Fruit fly (Drosophila melanogaster) whole organism, pupa: Measurements from ENCODE around the gene kek4.
A peak's percentile ranks its signal among the peaks of the same experiment; 100 is the strongest.
"Not testable (repeated sequence)": the region's sequence is repeated elsewhere in the genome, so short reads cannot be mapped to it uniquely, and the experiment has no call there.

Experiments
- CG10348 ChIP-seq: fragments of 200-800 bp; sonication (Bioruptor generic); IDR thresholded peaks from 2 replicates; pipeline ENCODE4 v1.3.6; 2022; ENCODE audit warnings: missing biosample characterization, missing genetic modification characterization
- CG12605 ChIP-seq: fragments of 200-800 bp; sonication (Bioruptor generic); IDR thresholded peaks from 2 replicates; pipeline ENCODE4 v1.3.6; 2022; ENCODE audit warnings: missing biosample characterization, missing genetic modification characterization
- CG13204 ChIP-seq: fragments of 200-800 bp; sonication (Bioruptor generic); optimal IDR thresholded peaks from 2 replicates; lab custom pipeline; 2018; ENCODE audit warnings: missing biosample characterization, mild to moderate bottlenecking, missing genetic modification characterization, moderate library complexity
- CG14655 ChIP-seq: fragments of 200-800 bp; sonication (Bioruptor generic); optimal IDR thresholded peaks from 3 replicates; lab custom pipeline; 2017; ENCODE audit warnings: mild to moderate bottlenecking, missing biosample characterization, missing genetic modification reagents, missing genetic modification characterization
- CG15710 ChIP-seq: fragments of 200-800 bp; sonication (Bioruptor generic); optimal IDR thresholded peaks from 2 replicates; lab custom pipeline; 2018; ENCODE audit warnings: missing biosample characterization, mild to moderate bottlenecking, missing genetic modification characterization, moderate library complexity
- CG32121 ChIP-seq: fragments of 200-800 bp; sonication (Bioruptor generic); IDR thresholded peaks from 2 replicates; pipeline ENCODE4 v1.3.6; 2022; ENCODE audit warnings: missing biosample characterization, missing genetic modification characterization
- CG34367 ChIP-seq: fragments of 200-800 bp; sonication (Bioruptor generic); optimal IDR thresholded peaks from 2 replicates; lab custom pipeline; 2018; ENCODE audit warnings: missing biosample characterization, mild to moderate bottlenecking, missing genetic modification characterization
- CG4496 ChIP-seq: fragments of 200-800 bp; sonication (Bioruptor generic); IDR thresholded peaks from 3 replicates; pipeline ENCODE4 v1.3.6; 2022; ENCODE audit warnings: missing biosample characterization, missing genetic modification characterization
- CG8159 ChIP-seq: fragments of 200-800 bp; sonication (Bioruptor generic); optimal IDR thresholded peaks from 3 replicates; lab custom pipeline; 2018; ENCODE audit warnings: missing biosample characterization, mild to moderate bottlenecking, missing genetic modification characterization, moderate library complexity
- CG8301 ChIP-seq: fragments of 200-800 bp; sonication (Bioruptor generic); optimal IDR thresholded peaks from 2 replicates; lab custom pipeline; 2018; ENCODE audit warnings: missing biosample characterization, mild to moderate bottlenecking, missing genetic modification characterization
- CG9948 ChIP-seq: fragments of 200-800 bp; sonication (Bioruptor generic); optimal IDR thresholded peaks from 2 replicates; lab custom pipeline; 2018; ENCODE audit warnings: missing biosample characterization, mild to moderate bottlenecking, missing genetic modification characterization, moderate library complexity
- D1 ChIP-seq: fragments of 200-800 bp; sonication (Bioruptor generic); optimal IDR thresholded peaks from 2 replicates; lab custom pipeline; 2018; ENCODE audit warnings: missing biosample characterization, mild to moderate bottlenecking, missing genetic modification characterization, moderate library complexity
- EcR ChIP-seq: fragments of 200-800 bp; sonication (Bioruptor generic); optimal IDR thresholded peaks from 3 replicates; lab custom pipeline; 2019; ENCODE audit warnings: missing biosample characterization, missing genetic modification characterization, mild to moderate bottlenecking, moderate library complexity, missing genetic modification reagents
- Ets98B ChIP-seq: fragments of 200-800 bp; sonication (Bioruptor generic); IDR thresholded peaks from 2 replicates; pipeline ENCODE4 v1.3.6; 2022; ENCODE audit warnings: missing biosample characterization, missing genetic modification characterization
- Pif1A ChIP-seq: fragments of 200-800 bp; sonication (Bioruptor generic); optimal IDR thresholded peaks from 3 replicates; lab custom pipeline; 2016; ENCODE audit warnings: missing biosample characterization, missing genetic modification characterization
- Pif1B ChIP-seq: fragments of 200-800 bp; sonication (Bioruptor generic); optimal IDR thresholded peaks from 3 replicates; lab custom pipeline; 2016; ENCODE audit warnings: missing biosample characterization, missing genetic modification characterization
- Snoo ChIP-seq: fragments of 200-800 bp; sonication (Bioruptor generic); optimal IDR thresholded peaks from 3 replicates; lab custom pipeline; 2017; ENCODE audit warnings: missing biosample characterization, mild to moderate bottlenecking, missing genetic modification characterization, inconsistent platforms
- fd96Ca ChIP-seq: fragments of 200-800 bp; sonication (Bioruptor generic); IDR thresholded peaks from 3 replicates; pipeline ENCODE4 v1.3.6; 2022; ENCODE audit warnings: missing biosample characterization, missing genetic modification characterization
- gl ChIP-seq: fragments of 200-800 bp; sonication (Bioruptor generic); optimal IDR thresholded peaks from 2 replicates; lab custom pipeline; 2018; ENCODE audit warnings: missing biosample characterization, mild to moderate bottlenecking, missing genetic modification characterization
- rn ChIP-seq: fragments of 200-800 bp; sonication (Bioruptor generic); IDR thresholded peaks from 2 replicates; pipeline ENCODE4 v1.3.6; 2022; ENCODE audit warnings: missing biosample characterization, missing genetic modification characterization

Gene kek4

dm6 chr2L:13229388-13229882, 14.3 kb upstream of the kek4 start, which contains the start of gene CG16815:
Gene CG16815 (plus strand): TSS chr2L:13229832.
- no peak for TF ChIP-seq fd96Ca (GFP tag; lab: Robert Waterston, UW)

- TF ChIP-seq CG9948 (tag; lab: Kevin White, UChicago) (no peak), Ets98B (GFP tag; lab: Robert Waterston, UW) (no peak), Pif1A (GFP tag; lab: Kevin White, UChicago) (no peak), CG10348 (GFP tag; lab: Robert Waterston, UW) (no peak), CG34367 (tag; lab: Kevin White, UChicago) (no peak), CG12605 (GFP tag; lab: Robert Waterston, UW) (no peak), CG4496 (GFP tag; lab: Robert Waterston, UW) (no peak), gl (tag; lab: Kevin White, UChicago) (no peak)
These were observed 12.1 kb upstream of the kek4 start, which contains the start of gene CG16813 for dm6 chr2L:13227242-13227641. Gene CG16813 (plus strand): TSS chr2L:13227529.

dm6 chr2L:13225225-13225840, 10.2 kb upstream of the kek4 start, which contains the start of gene CG15480:
Gene CG15480 (minus strand): TSS chr2L:13225275.
- TF ChIP-seq CG10348 (GFP tag; lab: Robert Waterston, UW) (no peak), Pif1B (no peak), CG8301 (tag; lab: Kevin White, UChicago) (no peak), Pif1A (GFP tag; lab: Kevin White, UChicago) (no peak), CG4496 (GFP tag; lab: Robert Waterston, UW) (no peak), Snoo (tag; lab: Kevin White, UChicago) (no peak)
- TF ChIP-seq, all 21 proteins: peak for 0

- 0 out of 2 replicates have a peak, but pooled peaks have one; percentile 47 for TF ChIP-seq CG12605 (GFP tag; lab: Robert Waterston, UW)
- TF ChIP-seq CG4496 (GFP tag; lab: Robert Waterston, UW): 0 out of 3 replicates have a peak, but pooled peaks have one; percentile 27
- peak; percentile 67 for TF ChIP-seq Ets98B (GFP tag; lab: Robert Waterston, UW)
- TF ChIP-seq CG15710 (tag; lab: Kevin White, UChicago): peak; percentile 62
- no peak for TF ChIP-seq gl (tag; lab: Kevin White, UChicago)
- TF ChIP-seq CG13204 (GFP tag; lab: Kevin White, UChicago): no peak
- TF ChIP-seq CG34367 (tag; lab: Kevin White, UChicago): peak; percentile 22
- TF ChIP-seq CG32121 (GFP tag; lab: Robert Waterston, UW): peak; percentile 33; the same call in 1 of the 2 replicates
These were observed 7.1 kb upstream of the kek4 start, which contains the start of the genes Ski6 and CG16812 for dm6 chr2L:13222225-13222648. Gene Ski6 (minus strand): TSS chr2L:13222429. Gene CG16812 (plus strand): TSS chr2L:13222587.

dm6 chr2L:13219281-13220092, 4.3 kb upstream of the kek4 start, which contains the start of the genes CG9426 and mRF1:
Gene CG9426 (minus strand): TSS chr2L:13219923.
Gene mRF1 (plus strand): TSS chr2L:13219979.
- TF ChIP-seq EcR (GFP tag; lab: Kevin White, UChicago) (peak; percentile 22), CG15710 (tag; lab: Kevin White, UChicago) (no peak), rn (GFP tag; lab: Robert Waterston, UW) (no peak), CG8159 (tag; lab: Kevin White, UChicago) (no peak)

dm6 chr2L:13215640-13216129, 535 bp upstream of the kek4 start:
- TF ChIP-seq D1 (tag; lab: Kevin White, UChicago) (peak; percentile 48), CG32121 (GFP tag; lab: Robert Waterston, UW) (peak; percentile 47; the same call in 1 of the 2 replicates), Ets98B (GFP tag; lab: Robert Waterston, UW) (0 out of 2 replicates have a peak, but pooled peaks have one; percentile 42), CG4496 (GFP tag; lab: Robert Waterston, UW) (peak; percentile 62; the same call in 1 of the 3 replicates)

- not testable (repeated sequence) for TF ChIP-seq CG14655 (GFP tag; lab: Kevin White, UChicago); EcR (GFP tag; lab: Kevin White, UChicago); CG32121 (GFP tag; lab: Robert Waterston, UW)
These were observed 3.3 kb downstream of the kek4 start, which contains the start of gene CG15482 for dm6 chr2L:13211764-13212265. Gene CG15482 (minus strand): TSS chr2L:13211814.
